Fruit fly (Drosophila melanogaster): Measurements from ENCODE around the gene Keap1.

Keap1 gene

dm6 chr3R:17039993-17040807 lies 39.5 kb downstream of the Keap1 start, which contains the start of the genes CG18213 and Trm7-32:
CG18213 (minus strand) TSS chr3R:17040203.
Trm7-32 (plus strand) TSS chr3R:17040682.
- TF ChIP-seq noc (tag; optimal IDR thresholded peaks at IDR 0.05), result no peak

dm6 chr3R:17035945-17036344 lies 43.8 kb downstream of the Keap1 start, which contains the start of gene CG4009:
CG4009 (minus strand) TSS chr3R:17036045.
- no peak for TF ChIP-seq noc (tag; optimal IDR thresholded peaks at IDR 0.05)

- TF ChIP-seq noc (tag; optimal IDR thresholded peaks at IDR 0.05), result no peak
These were observed 48.2 kb downstream of the Keap1 start, which contains the start of gene CG31268 for dm6 chr3R:17031502-17031901. CG31268 (plus strand) TSS chr3R:17031802.

dm6 chr3R:17029796-17030195 lies 49.9 kb downstream of the Keap1 start:
- no peak for TF ChIP-seq noc (tag; optimal IDR thresholded peaks at IDR 0.05)

- TF ChIP-seq noc (tag; optimal IDR thresholded peaks at IDR 0.05), result no peak
These were observed 51.4 kb downstream of the Keap1 start, which contains the start of gene CG5225 for dm6 chr3R:17028393-17028792. CG5225 (plus strand) TSS chr3R:17028693.

Measured in whole organism, larva.